Fruit fly (Drosophila melanogaster): ENCODE results near the gene g.

dm6 chrX:13677970-13678490 is 58.0 kb downstream of the g start:
- TF ChIP-seq CG11617 (GFP tag; optimal IDR thresholded peaks at IDR 0.05) (no peak), CG1620 (GFP tag; optimal IDR thresholded peaks at IDR 0.05) (no peak), Hr96 (GFP tag; optimal IDR thresholded peaks at IDR 0.05) (no peak), Mnt (GFP tag; optimal IDR thresholded peaks at IDR 0.05) (peak; percentile 49), kay (GFP tag; ENCODE audit: borderline replicate concordance) (no peak), bab1 (GFP tag; optimal IDR thresholded peaks at IDR 0.05) (no peak), Crg-1 (GFP tag; optimal IDR thresholded peaks at IDR 0.05) (no peak), CG14711 (tag; optimal IDR thresholded peaks at IDR 0.05) (no peak), cnc (optimal IDR thresholded peaks at IDR 0.05) (no peak), toe (GFP tag; optimal IDR thresholded peaks at IDR 0.05) (no peak)
